Fruit fly (Drosophila melanogaster): Measurements from ENCODE around the gene CG3597.

Gene CG3597

DNA sequence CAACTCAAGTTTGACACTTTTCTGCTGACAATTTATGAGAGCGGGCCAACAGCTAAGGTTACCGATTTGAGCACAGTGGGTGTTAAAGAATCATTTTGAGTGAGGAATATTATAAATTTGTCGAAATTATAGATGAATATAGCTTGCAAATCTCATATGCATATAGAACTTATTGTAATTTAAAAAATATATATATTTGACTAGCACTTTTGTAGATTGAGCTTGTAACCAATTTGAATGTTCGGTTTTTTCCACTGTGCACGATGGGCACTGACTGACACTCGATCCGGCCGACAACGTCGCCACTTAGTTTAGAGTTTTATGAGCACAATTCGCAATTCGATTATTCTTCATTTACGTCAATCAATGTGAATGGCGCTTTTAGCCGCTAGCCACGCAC lies 27.1 kb upstream of the CG3597 start (continued):
- TF ChIP-seq al (GFP tag; IDR thresholded peaks at IDR 0.05) (no peak), CG31365 (tag; optimal IDR thresholded peaks at IDR 0.05) (no peak), phol (tag; optimal IDR thresholded peaks at IDR 0.05) (peak; percentile 16), CG11456 (GFP tag; IDR thresholded peaks at IDR 0.05) (no peak), CG15011 (GFP tag; optimal IDR thresholded peaks at IDR 0.05) (no peak), lilli (GFP tag; optimal IDR thresholded peaks at IDR 0.05) (no peak), CG3847 (GFP tag; IDR thresholded peaks at IDR 0.05) (no peak), insv (GFP tag; optimal IDR thresholded peaks at IDR 0.05) (no peak), Bteb2 (GFP tag; optimal IDR thresholded peaks at IDR 0.05) (no peak), CG11085 (GFP tag; IDR thresholded peaks at IDR 0.05) (no peak), Asciz (GFP tag; optimal IDR thresholded peaks at IDR 0.05) (no peak), unpg (GFP tag; optimal IDR thresholded peaks at IDR 0.05) (peak; percentile 27), CG31441 (GFP tag; IDR thresholded peaks at IDR 0.05) (peak; percentile 53), emc (GFP tag; optimal IDR thresholded peaks at IDR 0.05) (no peak), wek (GFP tag; optimal IDR thresholded peaks at IDR 0.05) (no peak), fd3F (GFP tag; optimal IDR thresholded peaks at IDR 0.05) (no peak), CG17385 (GFP tag; optimal IDR thresholded peaks at IDR 0.05) (no peak), ac (GFP tag; optimal IDR thresholded peaks at IDR 0.05) (no peak), CG17829 (tag; optimal IDR thresholded peaks at IDR 0.05) (no peak), aop (GFP tag; IDR thresholded peaks at IDR 0.05) (no peak), CG10431 (GFP tag; optimal IDR thresholded peaks at IDR 0.05) (no peak), CG4328 (GFP tag; optimal IDR thresholded peaks at IDR 0.05) (no peak), pho (GFP tag; optimal IDR thresholded peaks at IDR 0.05) (no peak), CG14441 (GFP tag; IDR thresholded peaks at IDR 0.05) (0 out of 2 replicates have a peak, but pooled peaks have one; percentile 10), CG10543 (GFP tag; optimal IDR thresholded peaks at IDR 0.05) (no peak), CG1647 (GFP tag; optimal IDR thresholded peaks at IDR 0.05) (no peak), chn (GFP tag; optimal IDR thresholded peaks at IDR 0.05) (no peak), cwo (GFP tag; optimal IDR thresholded peaks at IDR 0.05) (no peak), CG3407 (GFP tag; optimal IDR thresholded peaks at IDR 0.05) (no peak), mld (GFP tag; IDR thresholded peaks at IDR 0.05; ENCODE audit: partially characterized antibody) (no peak), sens-2 (GFP tag; IDR thresholded peaks at IDR 0.05) (no peak), CG14667 (GFP tag; IDR thresholded peaks at IDR 0.05) (no peak), CG15479 (GFP tag; optimal IDR thresholded peaks at IDR 0.05) (no peak), CG8281 (tag; optimal IDR thresholded peaks at IDR 0.05) (no peak), CG17912 (GFP tag; optimal IDR thresholded peaks at IDR 0.05) (no peak), caup (GFP tag; optimal IDR thresholded peaks at IDR 0.05; ENCODE audit: severe bottlenecking) (no peak), Nf-YB (GFP tag; optimal IDR thresholded peaks at IDR 0.05) (no peak), CG13296 (GFP tag; optimal IDR thresholded peaks at IDR 0.05) (no peak), CG5180 (GFP tag; optimal IDR thresholded peaks at IDR 0.05) (no peak), CG11696 (GFP tag; IDR thresholded peaks at IDR 0.05) (0 out of 2 replicates have a peak, but pooled peaks have one; percentile 9), fd64A (GFP tag; optimal IDR thresholded peaks at IDR 0.05) (no peak), Hr3 (GFP tag; optimal IDR thresholded peaks at IDR 0.05) (no peak), Scr (GFP tag; IDR thresholded peaks at IDR 0.05; ENCODE audit: partially characterized antibody) (no peak), CG7987 (GFP tag; optimal IDR thresholded peaks at IDR 0.05) (no peak), slbo (GFP tag; IDR thresholded peaks at IDR 0.05) (0 out of 2 replicates have a peak, but pooled peaks have one; percentile 19), cato (GFP tag; optimal IDR thresholded peaks at IDR 0.05; ENCODE audit: borderline replicate concordance) (no peak), Neu2 (GFP tag; optimal IDR thresholded peaks at IDR 0.05; ENCODE audit: borderline replicate concordance) (no peak), CG8765 (GFP tag; IDR thresholded peaks at IDR 0.05) (no peak), zf30C (GFP tag; optimal IDR thresholded peaks at IDR 0.05) (no peak), h (optimal IDR thresholded peaks at IDR 0.05) (no peak)
